Worm (Caenorhabditis elegans): Measurements from ENCODE around the gene srg-65.
"Not testable (repeated sequence)": the region's sequence is repeated elsewhere in the genome, so short reads cannot be mapped to it uniquely, and the experiment has no call there.

Gene srg-65

ce11 chrV:5499475-5499874 lies 14.7 kb upstream of the srg-65 start:
- TF ChIP-seq dao-5 (tag; optimal IDR thresholded peaks at IDR 0.05) (no peak), him-1 (tag; optimal IDR thresholded peaks at IDR 0.05) (no peak), W03F9.2 (tag; optimal IDR thresholded peaks at IDR 0.05) (no peak)

ce11 chrV:5493447-5493846 lies 8.7 kb upstream of the srg-65 start, which contains the start of gene T05C3.2:
Gene T05C3.2, plus strand, starts transcription at chrV:5493747.
- TF ChIP-seq him-1 (tag; optimal IDR thresholded peaks at IDR 0.05) (no peak), W03F9.2 (tag; optimal IDR thresholded peaks at IDR 0.05) (no peak)

- TF ChIP-seq W03F9.2 (tag; optimal IDR thresholded peaks at IDR 0.05) = no peak
- no peak for TF ChIP-seq him-1 (tag; optimal IDR thresholded peaks at IDR 0.05)
- no peak for TF ChIP-seq dao-5 (tag; optimal IDR thresholded peaks at IDR 0.05)
Observed at ce11 chrV:5490205-5490604, 5.4 kb upstream of the srg-65 start, which contains the start of gene T05C3.6. Gene T05C3.6, plus strand, starts transcription at chrV:5490445.

ce11 chrV:5488766-5489165 lies 4.0 kb upstream of the srg-65 start, which contains the start of gene grl-18:
Gene grl-18, minus strand, starts transcription at chrV:5488866.
- TF ChIP-seq him-1 (tag; optimal IDR thresholded peaks at IDR 0.05) = no peak
- TF ChIP-seq W03F9.2 (tag; optimal IDR thresholded peaks at IDR 0.05) = no peak
- no peak for TF ChIP-seq dao-5 (tag; optimal IDR thresholded peaks at IDR 0.05)

ce11 chrV:5487180-5487579 lies 2.4 kb upstream of the srg-65 start:
- no peak for TF ChIP-seq dao-5 (tag; optimal IDR thresholded peaks at IDR 0.05)
- no peak for TF ChIP-seq W03F9.2 (tag; optimal IDR thresholded peaks at IDR 0.05)
- no peak for TF ChIP-seq him-1 (tag; optimal IDR thresholded peaks at IDR 0.05)

ce11 chrV:5482315-5482714 lies 2.5 kb downstream of the srg-65 start, which contains the start of gene srg-66:
Gene srg-66, minus strand, starts transcription at chrV:5482415.
- TF ChIP-seq W03F9.2 (tag; optimal IDR thresholded peaks at IDR 0.05) (no peak), dao-5 (tag; optimal IDR thresholded peaks at IDR 0.05) (no peak), him-1 (tag; optimal IDR thresholded peaks at IDR 0.05) (no peak)

ce11 chrV:5477719-5478118 lies 7.0 kb downstream of the srg-65 start:
- no peak for TF ChIP-seq W03F9.2 (tag; optimal IDR thresholded peaks at IDR 0.05)
- no peak for TF ChIP-seq him-1 (tag; optimal IDR thresholded peaks at IDR 0.05)
- TF ChIP-seq dao-5 (tag; optimal IDR thresholded peaks at IDR 0.05) = no peak

ce11 chrV:5470930-5471329 lies 13.8 kb downstream of the srg-65 start, which contains the start of gene ZC317.7:
Gene ZC317.7, minus strand, starts transcription at chrV:5471030.
- TF ChIP-seq him-1, W03F9.2, dao-5 (tag; optimal IDR thresholded peaks at IDR 0.05): not testable (repeated sequence)

ce11 chrV:5468489-5468888 lies 16.3 kb downstream of the srg-65 start, which contains the start of gene ZC317.6:
Gene ZC317.6, minus strand, starts transcription at chrV:5468589.
- TF ChIP-seq dao-5, W03F9.2, him-1 (tag; optimal IDR thresholded peaks at IDR 0.05): not testable (repeated sequence)

ce11 chrV:5465335-5465734 lies 19.4 kb downstream of the srg-65 start, which contains the start of gene srg-68:
Gene srg-68, minus strand, starts transcription at chrV:5465435.
- TF ChIP-seq dao-5 (tag; optimal IDR thresholded peaks at IDR 0.05) = no peak

- TF ChIP-seq W03F9.2 (tag; optimal IDR thresholded peaks at IDR 0.05) = no peak
- no peak for TF ChIP-seq dao-5 (tag; optimal IDR thresholded peaks at IDR 0.05)
- no peak for TF ChIP-seq him-1 (tag; optimal IDR thresholded peaks at IDR 0.05)
Observed at ce11 chrV:5462894-5463293, 21.9 kb downstream of the srg-65 start, which contains the start of gene srg-67. Gene srg-67, minus strand, starts transcription at chrV:5462994.

- TF ChIP-seq W03F9.2 (tag; optimal IDR thresholded peaks at IDR 0.05) (no peak), him-1 (tag; optimal IDR thresholded peaks at IDR 0.05) (no peak), dao-5 (tag; optimal IDR thresholded peaks at IDR 0.05) (no peak)
Observed at ce11 chrV:5459806-5460205, 25.0 kb downstream of the srg-65 start, which contains the start of gene ZC317.2. Gene ZC317.2, plus strand, starts transcription at chrV:5460106.

ce11 chrV:5454955-5455354 lies 29.8 kb downstream of the srg-65 start:
- TF ChIP-seq W03F9.2 (tag; optimal IDR thresholded peaks at IDR 0.05) (no peak), dao-5 (tag; optimal IDR thresholded peaks at IDR 0.05) (no peak), him-1 (tag; optimal IDR thresholded peaks at IDR 0.05) (no peak)

- TF ChIP-seq W03F9.2 (tag; optimal IDR thresholded peaks at IDR 0.05) = no peak
- TF ChIP-seq him-1 (tag; optimal IDR thresholded peaks at IDR 0.05) = no peak
- no peak for TF ChIP-seq dao-5 (tag; optimal IDR thresholded peaks at IDR 0.05)
Observed at ce11 chrV:5453615-5454014, 31.2 kb downstream of the srg-65 start, which contains the start of gene glc-3. Gene glc-3, minus strand, starts transcription at chrV:5453715.

- no peak for TF ChIP-seq W03F9.2 (tag; optimal IDR thresholded peaks at IDR 0.05)
- TF ChIP-seq dao-5 (tag; optimal IDR thresholded peaks at IDR 0.05) = no peak
- TF ChIP-seq him-1 (tag; optimal IDR thresholded peaks at IDR 0.05) = no peak
Observed at ce11 chrV:5450742-5451141, 34.0 kb downstream of the srg-65 start.
